Fruit fly (Drosophila melanogaster) S2 (cell line): Measurements from ENCODE around the gene CG18048.

Experiments used
- CG8478 ChIP-seq: fragments of >200 bp; optimal IDR thresholded peaks from 2 replicates; lab custom pipeline; 2018
- CTCF ChIP-seq, 2 experiments: fragments of >200 bp; optimal IDR thresholded peaks; 2 replicates each; lab custom pipeline; 2018

The CG18048 gene

DNA sequence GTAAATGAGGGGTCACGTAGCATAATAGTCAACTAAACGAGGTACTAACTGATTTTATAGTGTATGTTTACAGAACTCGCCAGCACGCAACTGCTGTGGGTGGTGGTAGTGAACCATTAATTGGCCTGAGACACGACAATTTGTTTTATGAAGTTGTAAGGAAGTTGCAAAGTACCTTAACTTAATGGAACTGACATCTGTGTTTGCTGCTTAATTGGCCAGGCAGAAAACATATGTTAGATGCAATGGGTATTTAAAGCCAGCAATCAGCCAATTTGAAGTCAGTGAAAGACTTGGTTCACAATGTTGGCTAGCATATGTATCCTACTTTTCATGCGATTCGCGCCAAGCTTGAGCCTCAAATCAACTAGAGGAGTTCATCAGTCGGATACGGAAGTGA lies 4.2 kb upstream of the CG18048 start, which contains the start of gene CG17917:
CG17917 (plus strand) TSS at position 301 of the 400 bp plus-strand sequence.
- TF ChIP-seq CTCF (optimal IDR thresholded peaks at IDR 0.05; lab: Kevin White, UChicago) (no peak), CG8478 (no peak)

DNA sequence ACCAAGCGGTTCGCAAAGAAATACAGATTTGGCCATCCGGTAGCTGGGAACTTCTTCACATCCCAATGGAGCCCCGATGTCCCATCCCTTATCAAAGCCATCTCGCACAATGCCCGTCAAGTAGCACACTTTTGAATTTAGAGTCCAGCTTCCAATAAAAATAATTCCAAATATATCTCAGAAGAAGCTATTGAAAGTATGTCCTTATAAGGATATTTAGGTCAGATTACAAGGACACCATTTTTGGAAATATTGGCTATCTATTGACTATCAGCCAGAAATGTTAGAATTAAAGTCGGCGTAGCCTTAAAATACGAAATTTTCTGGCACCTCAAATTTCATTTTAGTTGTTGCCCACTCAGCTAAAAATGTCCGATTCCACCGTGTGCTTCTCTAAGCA lies 3.2 kb upstream of the CG18048 start, which contains the start of gene CG10298:
CG10298 (plus strand) TSS at position 301 of the 400 bp plus-strand sequence.
- TF ChIP-seq CG8478 = no peak
- TF ChIP-seq CTCF (optimal IDR thresholded peaks at IDR 0.05; lab: Kevin White, UChicago) = no peak

DNA sequence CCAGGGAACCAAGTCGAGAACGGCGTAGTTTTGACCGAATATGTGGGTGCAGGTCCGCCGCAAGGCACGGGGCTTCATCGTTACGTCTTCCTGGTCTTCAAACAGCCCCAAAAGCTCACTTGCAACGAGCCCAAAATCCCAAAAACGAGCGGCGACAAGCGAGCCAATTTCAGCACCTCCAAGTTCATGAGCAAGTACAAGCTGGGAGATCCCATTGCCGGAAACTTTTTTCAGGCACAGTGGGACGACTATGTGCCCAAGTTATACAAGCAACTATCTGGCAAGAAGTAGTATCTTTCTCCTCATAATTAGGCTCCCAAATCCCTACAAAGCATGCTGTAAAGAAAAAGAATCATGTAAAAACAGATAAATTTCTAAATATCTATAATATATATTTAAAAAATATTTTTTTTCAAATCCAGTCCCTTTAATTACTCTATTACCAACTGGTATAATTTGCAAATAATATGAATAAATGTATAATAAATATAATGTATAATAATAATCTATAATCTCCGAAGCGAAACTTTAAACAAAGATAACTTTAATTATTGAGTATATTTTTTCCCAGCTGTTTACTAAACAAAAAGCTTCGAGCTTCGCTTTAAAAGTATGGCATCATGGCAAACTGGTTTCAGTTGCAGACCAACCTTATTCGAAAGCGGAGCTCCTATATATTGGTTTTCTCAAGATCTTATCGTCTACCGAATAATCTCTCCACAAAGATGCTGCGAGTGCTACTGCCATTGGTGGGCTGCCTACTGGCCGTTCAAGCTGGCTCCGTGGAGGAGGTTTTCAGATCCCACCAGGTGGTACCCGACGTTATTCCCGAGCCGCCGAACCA lies 2.3 kb upstream of the CG18048 start, which contains the start of gene CG17919:
CG17919 (plus strand) TSS at position 634 of the 844 bp plus-strand sequence.
- TF ChIP-seq CTCF (optimal IDR thresholded peaks at IDR 0.05; lab: Kevin White, UChicago) (no peak), CG8478 (no peak)

DNA sequence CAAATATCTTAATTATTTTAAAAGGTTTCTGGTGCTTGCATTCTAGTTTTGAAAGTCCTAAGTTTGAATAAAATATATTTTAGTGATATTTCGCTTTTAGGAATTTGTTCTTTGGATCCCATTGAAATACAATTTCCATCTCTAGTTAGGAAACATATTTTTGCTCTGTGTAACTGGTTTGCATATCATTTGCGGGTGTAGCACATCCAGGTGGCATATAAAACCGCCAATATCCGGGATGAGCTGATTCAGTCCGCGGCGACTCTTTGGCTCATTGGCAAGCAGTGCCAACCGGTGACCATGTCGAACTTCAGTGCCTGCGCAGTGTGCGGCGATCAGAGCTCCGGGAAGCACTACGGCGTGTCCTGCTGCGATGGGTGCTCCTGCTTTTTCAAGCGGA lies 3.0 kb downstream of the CG18048 start, which contains the start of gene Hr83:
Hr83 (plus strand) TSS at position 301 of the 400 bp plus-strand sequence.
- TF ChIP-seq CG8478 (no peak), CTCF (optimal IDR thresholded peaks at IDR 0.05; lab: Kevin White, UChicago) (no peak)

DNA sequence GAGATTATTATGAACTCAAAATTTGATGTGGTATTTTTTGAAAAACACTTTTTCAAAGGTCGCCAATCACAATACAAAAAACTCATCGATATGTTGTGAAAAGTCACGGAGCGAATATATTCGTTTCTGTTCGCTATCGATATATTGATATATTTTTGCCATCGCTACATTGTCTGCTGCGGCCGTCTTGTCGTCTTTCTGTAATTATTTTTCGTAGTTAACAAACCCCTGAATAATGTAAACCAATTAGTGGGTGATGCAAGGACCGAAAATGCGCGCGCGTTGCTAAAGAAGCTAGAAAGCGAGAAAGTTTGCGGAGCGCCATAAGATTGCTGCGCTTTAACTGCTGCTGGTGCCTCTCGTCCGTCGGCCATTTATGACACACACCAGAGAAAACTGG lies 4.8 kb downstream of the CG18048 start, which contains the start of gene Pak:
Pak (plus strand) TSS at position 142 of the 400 bp plus-strand sequence.
- no peak for TF ChIP-seq CG8478
- no peak for TF ChIP-seq CTCF (optimal IDR thresholded peaks at IDR 0.05; lab: Kevin White, UChicago)

DNA sequence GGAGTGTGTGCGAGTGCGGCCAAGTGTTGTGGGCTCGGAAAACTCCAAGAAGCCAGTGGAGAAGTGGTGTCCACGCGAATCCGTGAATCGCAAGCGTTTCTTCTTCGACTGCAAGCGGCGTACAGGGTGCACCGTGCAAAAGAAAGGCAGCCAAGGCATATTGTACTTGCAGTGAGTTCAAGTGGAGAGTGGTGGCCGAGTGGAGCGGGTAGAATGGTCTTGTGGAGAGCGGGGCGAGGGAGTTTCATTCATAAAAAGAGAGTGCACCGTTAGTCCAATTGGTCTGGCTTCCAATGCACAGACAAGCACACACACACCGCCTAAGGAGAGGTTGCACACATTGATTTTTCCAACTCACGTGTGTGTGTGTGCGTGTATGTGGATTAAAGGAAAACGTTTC lies 5.3 kb downstream of the CG18048 start:
- TF ChIP-seq CTCF (optimal IDR thresholded peaks at IDR 0.05; lab: Kevin White, UChicago) (no peak), CG8478 (no peak)

DNA sequence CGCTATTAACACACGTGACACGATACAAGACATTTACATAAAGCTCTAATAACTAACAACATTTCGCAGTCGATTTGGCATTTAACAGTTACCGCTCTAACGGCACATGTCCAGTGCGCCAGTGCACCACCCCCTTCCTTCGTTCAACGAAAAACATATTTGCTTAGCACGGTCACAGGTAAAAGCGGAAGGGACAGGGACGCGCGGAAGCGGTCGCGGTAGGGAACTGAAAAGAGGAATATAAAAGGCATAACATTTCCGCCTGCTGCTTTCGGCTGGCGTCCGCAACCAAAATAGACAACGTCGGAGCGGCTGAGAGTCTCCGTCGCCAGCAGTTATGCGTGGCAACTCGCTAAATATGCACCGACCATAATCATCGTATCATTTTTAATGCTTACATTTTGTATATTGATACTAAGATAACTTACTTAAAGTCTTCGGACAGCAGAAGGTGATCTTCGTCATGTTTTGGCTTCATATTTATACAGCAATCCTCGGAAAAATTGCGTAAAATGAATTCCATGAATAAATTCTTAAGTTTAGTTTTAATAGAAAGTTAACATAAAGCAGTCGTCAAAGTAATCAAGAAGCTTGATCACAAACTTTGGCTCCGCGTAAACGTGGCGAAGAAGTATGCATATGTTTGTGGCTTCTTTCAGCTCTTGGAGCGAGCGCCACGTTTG lies 5.9 kb downstream of the CG18048 start:
- no peak for TF ChIP-seq CTCF (optimal IDR thresholded peaks at IDR 0.05; lab: Kevin White, UChicago)
- TF ChIP-seq CG8478 = no peak

DNA sequence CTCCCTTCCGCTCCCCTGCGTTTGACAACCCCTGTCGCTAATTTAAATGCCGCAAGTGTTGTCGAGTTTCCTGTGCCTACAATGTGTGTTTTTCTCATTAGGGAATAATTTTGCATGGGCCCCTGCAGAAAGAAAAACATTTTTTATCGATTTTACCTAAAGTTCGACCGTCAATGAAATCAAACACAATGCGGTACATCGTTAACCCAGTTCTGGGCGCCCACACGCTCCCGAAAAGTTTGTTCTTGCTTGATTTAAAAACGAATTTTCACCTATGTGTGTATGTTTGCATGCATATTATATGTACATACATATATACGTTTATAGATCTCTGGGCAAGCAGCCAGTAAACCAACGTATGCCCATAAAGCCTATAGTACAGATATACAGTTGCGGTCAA lies 6.5 kb downstream of the CG18048 start:
- no peak for TF ChIP-seq CTCF (optimal IDR thresholded peaks at IDR 0.05; lab: Kevin White, UChicago)
- no peak for TF ChIP-seq CG8478

DNA sequence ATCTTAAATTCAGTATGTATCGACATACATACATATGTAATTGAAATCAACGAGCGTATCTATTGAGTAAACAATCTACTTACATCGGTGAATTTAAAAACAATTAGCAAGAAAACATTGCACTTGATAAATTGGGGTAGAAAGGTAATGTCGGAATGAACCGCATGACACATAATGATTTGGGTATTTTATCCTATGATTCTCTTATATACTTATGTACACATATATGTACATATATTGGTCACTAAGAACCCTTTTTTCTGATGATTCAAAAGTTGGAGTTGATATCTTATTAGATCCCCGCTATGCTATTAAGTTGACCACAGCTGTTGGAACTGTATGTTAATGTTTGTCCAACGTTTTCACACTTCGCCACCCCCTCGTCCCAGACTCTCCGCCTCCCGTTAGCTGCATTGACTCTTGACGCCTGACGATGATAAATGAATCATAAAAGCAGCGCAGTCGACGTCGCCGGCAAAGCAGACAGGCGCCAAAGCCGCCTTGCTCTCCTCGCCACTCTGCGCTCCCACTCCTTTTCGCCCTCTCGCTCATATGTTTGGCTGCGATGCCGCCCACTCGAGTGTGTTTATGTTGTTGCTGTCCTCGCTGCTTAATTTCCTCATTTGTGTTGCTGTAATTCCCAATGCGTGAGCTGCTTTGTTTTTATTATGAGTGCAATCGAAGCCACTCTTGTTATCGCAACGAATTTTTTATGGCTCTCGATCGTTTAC lies 7.1 kb downstream of the CG18048 start:
- no peak for TF ChIP-seq CTCF (optimal IDR thresholded peaks at IDR 0.05; lab: Kevin White, UChicago)

DNA sequence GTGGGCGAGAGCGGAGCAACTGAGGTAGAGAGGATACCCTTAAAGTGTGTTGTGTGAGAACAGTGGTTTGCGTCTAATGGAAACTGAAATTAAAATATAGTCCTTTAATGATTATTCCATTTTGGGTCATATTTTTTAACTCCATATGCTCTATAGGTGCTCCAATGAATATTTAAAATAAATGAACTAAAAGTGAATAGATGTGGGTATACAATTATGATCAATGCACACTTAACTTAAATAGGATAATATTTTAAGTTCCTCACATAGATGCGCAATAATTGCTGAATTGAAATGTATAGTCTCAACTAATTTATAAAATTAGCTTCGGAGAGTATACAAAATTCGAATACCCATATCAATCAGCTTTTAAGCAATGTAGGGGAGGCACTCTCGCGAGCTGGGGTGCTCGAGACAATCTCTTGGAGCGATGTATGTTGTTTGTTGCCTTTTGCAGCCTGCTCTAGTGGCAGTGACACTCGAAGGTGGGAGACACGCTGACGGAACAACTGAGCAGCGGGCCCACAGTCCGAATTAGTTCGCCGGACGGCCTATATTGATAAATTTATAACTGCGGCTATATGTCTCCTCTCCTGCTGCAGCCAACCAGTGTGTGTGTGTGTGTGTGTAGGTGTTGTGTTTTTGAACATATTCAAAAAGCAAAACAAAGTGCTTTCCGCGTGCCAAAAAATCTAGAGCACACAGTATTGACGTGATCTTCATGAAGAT lies 7.9 kb downstream of the CG18048 start:
- TF ChIP-seq CTCF (optimal IDR thresholded peaks at IDR 0.05; lab: Kevin White, UChicago) = no peak
- no peak for TF ChIP-seq CG8478

DNA sequence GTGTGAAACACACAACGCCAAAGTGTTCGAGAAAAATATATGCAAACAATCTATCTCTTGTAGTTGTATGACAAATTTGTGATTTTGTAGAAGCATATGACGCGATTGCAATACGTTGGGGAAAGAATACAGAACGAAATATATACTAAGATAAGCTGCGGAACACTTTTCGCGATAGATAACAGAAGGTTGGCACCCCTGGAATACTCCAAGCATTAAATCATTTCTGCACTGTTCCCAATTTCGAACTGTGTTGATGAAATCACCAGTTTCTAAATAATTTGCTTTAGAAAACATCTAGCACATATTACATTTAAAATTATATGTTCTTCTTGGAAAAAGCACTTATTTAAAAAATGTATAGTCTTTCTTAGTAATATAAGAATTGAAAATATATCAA lies 8.5 kb downstream of the CG18048 start:
- TF ChIP-seq CG8478 (no peak), CTCF (optimal IDR thresholded peaks at IDR 0.05; lab: Kevin White, UChicago) (no peak)

DNA sequence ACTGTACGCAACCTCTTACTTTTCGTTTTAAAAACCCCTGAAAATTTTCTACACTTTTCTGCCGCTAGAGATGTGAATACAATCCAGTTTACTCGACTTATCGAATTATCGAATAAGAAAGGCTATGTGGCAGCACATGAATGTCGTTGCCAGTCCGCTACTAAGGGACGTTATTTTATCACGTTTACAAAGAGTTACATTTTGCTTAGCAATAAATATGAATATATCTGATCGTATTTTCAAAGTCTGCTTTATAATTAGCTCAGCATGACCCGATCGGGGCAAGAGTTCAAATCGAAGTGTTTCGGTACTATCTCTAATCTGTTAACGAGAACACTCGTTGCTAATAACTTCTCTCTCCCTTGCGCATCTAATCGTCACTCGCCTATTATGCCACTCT lies 22.2 kb downstream of the CG18048 start, which contains the start of gene CG42724:
CG42724 (minus strand) TSS at position 189 of the 400 bp plus-strand sequence.
- TF ChIP-seq CTCF (optimal IDR thresholded peaks at IDR 0.05; lab: Kevin White, UChicago) = peak in 1 of 2 experiments; percentile 9
- no peak for TF ChIP-seq CG8478

DNA sequence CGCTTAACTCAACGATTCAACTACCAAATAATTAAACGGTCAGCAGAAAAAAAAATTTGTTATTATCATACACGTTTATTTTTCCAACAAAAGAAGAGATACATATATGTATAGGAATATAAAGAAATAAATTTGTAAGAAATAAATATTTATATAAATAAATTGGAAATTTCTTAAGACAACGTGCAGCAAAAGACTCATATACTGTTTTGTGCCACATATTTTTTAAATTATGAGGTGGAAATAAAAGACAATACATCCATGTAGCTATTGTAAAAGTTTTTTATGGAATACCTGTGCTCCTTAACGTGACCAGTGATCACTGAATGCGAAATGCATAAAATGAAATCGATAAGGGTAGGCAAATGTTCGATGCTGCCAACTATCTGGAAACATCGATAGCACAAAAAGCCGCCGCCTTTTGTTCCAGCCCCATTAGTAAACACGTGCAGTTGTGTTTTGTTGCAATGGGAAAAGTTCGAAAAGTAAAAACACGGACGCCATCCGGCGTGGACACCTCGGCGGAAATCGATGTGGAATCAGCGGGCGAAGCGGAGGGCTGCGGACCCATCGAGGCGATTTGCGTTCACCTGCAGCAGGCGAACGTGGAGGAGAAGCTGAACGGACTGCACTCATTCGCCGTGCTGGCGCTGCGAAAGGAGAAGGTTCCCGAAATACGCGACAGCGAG lies 22.8 kb downstream of the CG18048 start, which contains the start of gene CG10286:
CG10286 (plus strand) TSS at position 416 of the 689 bp plus-strand sequence.
- peak in 1 of 2 experiments; percentile 18 for TF ChIP-seq CTCF (optimal IDR thresholded peaks at IDR 0.05; lab: Kevin White, UChicago)
- TF ChIP-seq CG8478 = no peak
